Fruit fly (Drosophila melanogaster): ENCODE measurements around the gene CG43082.

- TF ChIP-seq Clk (GFP tag; optimal IDR thresholded peaks at IDR 0.05), result no peak
- TF ChIP-seq kay (GFP tag; ENCODE audit: borderline replicate concordance), result no peak
- TF ChIP-seq toe (GFP tag; optimal IDR thresholded peaks at IDR 0.05), result no peak
- no peak for TF ChIP-seq CG12768 (GFP tag; optimal IDR thresholded peaks at IDR 0.05)
- TF ChIP-seq tj (GFP tag; optimal IDR thresholded peaks at IDR 0.05), result no peak
- no peak for TF ChIP-seq Crg-1 (GFP tag; optimal IDR thresholded peaks at IDR 0.05)
- no peak for TF ChIP-seq CG7101 (tag; optimal IDR thresholded peaks at IDR 0.05)
- no peak for TF ChIP-seq bab1 (GFP tag; optimal IDR thresholded peaks at IDR 0.05)
- no peak for TF ChIP-seq Hr96 (GFP tag; optimal IDR thresholded peaks at IDR 0.05)
- no peak for TF ChIP-seq CG7045 (GFP tag; optimal IDR thresholded peaks at IDR 0.05)
- TF ChIP-seq CG14711 (tag; optimal IDR thresholded peaks at IDR 0.05), result no peak
These were observed 17.8 kb downstream of the CG43082 start, which contains the start of gene CG7304 for dm6 chr3L:15679420-15679819.

Measured in whole organism, adult.